Fruit fly (Drosophila melanogaster) whole organism, embryonic: ENCODE measurements around the gene SC35.

ENCODE experiments used
- Bteb2 ChIP-seq: fragments of 200-800 bp; sonication (Bioruptor generic); optimal IDR thresholded peaks from 2 replicates; lab custom pipeline; 2016; ENCODE audit warnings: missing biosample characterization, missing genetic modification characterization
- CG10267 ChIP-seq: fragments of 200-800 bp; sonication (Bioruptor generic); optimal IDR thresholded peaks from 2 replicates; lab custom pipeline; 2018; ENCODE audit warnings: missing biosample characterization, mild to moderate bottlenecking, missing genetic modification characterization, moderate library complexity
- CG10979 ChIP-seq: fragments of 200-800 bp; sonication (Bioruptor generic); optimal IDR thresholded peaks from 2 replicates; lab custom pipeline; 2018; ENCODE audit warnings: missing biosample characterization, mild to moderate bottlenecking, missing genetic modification characterization, moderate library complexity
- CG12236 ChIP-seq: fragments of 200-800 bp; sonication (Bioruptor generic); optimal IDR thresholded peaks from 2 replicates; lab custom pipeline; 2016; ENCODE audit warnings: missing biosample characterization, missing genetic modification characterization
- CG1529 ChIP-seq: fragments of 200-800 bp; sonication (Bioruptor generic); optimal IDR thresholded peaks from 3 replicates; lab custom pipeline; 2018; ENCODE audit warnings: missing biosample characterization, missing genetic modification characterization
- CG1602 ChIP-seq: fragments of 200-800 bp; sonication (Bioruptor generic); optimal IDR thresholded peaks from 3 replicates; lab custom pipeline; 2016; ENCODE audit warnings: missing biosample characterization, missing genetic modification characterization
- CG16779 ChIP-seq: fragments of 200-800 bp; sonication (Bioruptor generic); IDR thresholded peaks from 2 replicates; pipeline ENCODE4 v1.3.6; 2022; ENCODE audit warnings: missing biosample characterization, missing genetic modification characterization
- CG2116 ChIP-seq: fragments of 200-800 bp; sonication (Bioruptor generic); optimal IDR thresholded peaks from 3 replicates; lab custom pipeline; 2018; ENCODE audit warnings: missing biosample characterization, mild to moderate bottlenecking, missing genetic modification characterization
- CG31365 ChIP-seq: fragments of 200-800 bp; sonication (Bioruptor generic); optimal IDR thresholded peaks from 2 replicates; lab custom pipeline; 2018; ENCODE audit warnings: missing biosample characterization, mild to moderate bottlenecking, missing genetic modification characterization
- CG43689 ChIP-seq: fragments of 200-800 bp; sonication (Bioruptor generic); IDR thresholded peaks from 2 replicates; pipeline ENCODE4 v1.3.6; 2022; ENCODE audit warnings: missing biosample characterization, missing genetic modification characterization
- CG4617 ChIP-seq: fragments of 200-800 bp; sonication (Bioruptor generic); optimal IDR thresholded peaks from 3 replicates; lab custom pipeline; 2016; ENCODE audit warnings: missing biosample characterization, missing genetic modification characterization, borderline replicate concordance
- CG4820 ChIP-seq: fragments of 200-800 bp; sonication (Bioruptor generic); optimal IDR thresholded peaks from 3 replicates; lab custom pipeline; 2016; ENCODE audit warnings: missing biosample characterization, missing genetic modification characterization
- CG6175 ChIP-seq: fragments of 200-800 bp; sonication (Bioruptor generic); IDR thresholded peaks from 3 replicates; pipeline ENCODE4 v1.3.6; 2022; ENCODE audit warnings: missing biosample characterization, missing genetic modification characterization
- CG6791 ChIP-seq: fragments of 200-800 bp; sonication (Bioruptor generic); IDR thresholded peaks from 3 replicates; pipeline ENCODE4 v1.3.6; 2022; ENCODE audit warnings: missing biosample characterization, missing genetic modification characterization; ENCODE audit not compliant: partially characterized antibody
- CG8478 ChIP-seq: fragments of >200 bp; optimal IDR thresholded peaks from 2 replicates; lab custom pipeline; 2018
- CG9609 ChIP-seq: fragments of 200-800 bp; sonication (Bioruptor generic); optimal IDR thresholded peaks from 3 replicates; lab custom pipeline; 2016; ENCODE audit warnings: missing biosample characterization, missing genetic modification characterization
- CG9932 ChIP-seq: fragments of 200-800 bp; sonication (Bioruptor generic); IDR thresholded peaks from 2 replicates; pipeline ENCODE4 v1.3.6; 2022; ENCODE audit warnings: missing biosample characterization, missing genetic modification characterization
- Chrac-16 ChIP-seq: fragments of 200-800 bp; sonication (Bioruptor generic); optimal IDR thresholded peaks from 3 replicates; lab custom pipeline; 2016; ENCODE audit warnings: missing biosample characterization, missing genetic modification characterization
- CoRest ChIP-seq: fragments of 200-800 bp; sonication (Bioruptor generic); optimal IDR thresholded peaks from 3 replicates; lab custom pipeline; 2018; ENCODE audit warnings: missing biosample characterization, mild to moderate bottlenecking, missing genetic modification characterization, moderate library complexity
- Dip3 ChIP-seq: fragments of 200-800 bp; sonication (Bioruptor generic); optimal IDR thresholded peaks from 3 replicates; lab custom pipeline; 2016; ENCODE audit warnings: missing biosample characterization, missing genetic modification characterization
- Lim3 ChIP-seq: fragments of 200-800 bp; sonication (Bioruptor generic); IDR thresholded peaks from 2 replicates; pipeline ENCODE4 v1.3.6; 2022; ENCODE audit warnings: missing biosample characterization, missing genetic modification characterization
- Max ChIP-seq: fragments of 200-800 bp; sonication (Bioruptor generic); optimal IDR thresholded peaks from 2 replicates; lab custom pipeline; 2016; ENCODE audit warnings: missing biosample characterization, mild to moderate bottlenecking, missing genetic modification characterization
- Neu2 ChIP-seq: fragments of 200-800 bp; sonication (Bioruptor generic); optimal IDR thresholded peaks from 3 replicates; lab custom pipeline; 2016; ENCODE audit warnings: missing biosample characterization, missing genetic modification characterization, borderline replicate concordance
- Nf-YC ChIP-seq: fragments of 200-800 bp; optimal IDR thresholded peaks from 3 replicates; lab custom pipeline; 2019; ENCODE audit warnings: missing biosample characterization, mild to moderate bottlenecking, missing genetic modification characterization, moderate library complexity
- Pdp1 ChIP-seq, 2 experiments: fragments of 200-800 bp; sonication (Bioruptor generic); optimal IDR thresholded peaks; 3 replicates each; lab custom pipeline; 2016; ENCODE audit warnings: missing biosample characterization in 2 of 2, missing genetic modification characterization in 2 of 2, mild to moderate bottlenecking in 1 of 2, moderate library complexity in 1 of 2
- Ravus ChIP-seq: fragments of 200-800 bp; sonication (Bioruptor generic); IDR thresholded peaks from 2 replicates; pipeline ENCODE4 v1.3.6; 2022; ENCODE audit warnings: missing biosample characterization, missing genetic modification characterization
- Rx ChIP-seq: fragments of 200-800 bp; sonication (Bioruptor generic); IDR thresholded peaks from 2 replicates; pipeline ENCODE4 v1.3.6; 2022; ENCODE audit warnings: missing biosample characterization, missing genetic modification characterization
- Sin3A ChIP-seq: fragments of >200 bp; optimal IDR thresholded peaks from 2 replicates; lab custom pipeline; 2018
- TFAM ChIP-seq: fragments of 200-800 bp; sonication (Bioruptor generic); optimal IDR thresholded peaks from 2 replicates; lab custom pipeline; 2017; ENCODE audit warnings: missing biosample characterization, missing genetic modification characterization, inconsistent platforms
- Xbp1 ChIP-seq: fragments of 200-800 bp; sonication (Bioruptor generic); optimal IDR thresholded peaks from 3 replicates; lab custom pipeline; 2016; ENCODE audit warnings: missing biosample characterization, mild to moderate bottlenecking, missing genetic modification characterization
- Xrp1 ChIP-seq: fragments of 200-800 bp; sonication (Bioruptor generic); IDR thresholded peaks from 2 replicates; pipeline ENCODE4 v1.3.6; 2022; ENCODE audit warnings: missing biosample characterization, missing genetic modification characterization
- ab ChIP-seq: fragments of 200-800 bp; sonication (Bioruptor generic); optimal IDR thresholded peaks from 2 replicates; lab custom pipeline; 2016; ENCODE audit warnings: missing biosample characterization, missing genetic modification characterization
- br ChIP-seq: fragments of >200 bp; optimal IDR thresholded peaks from 2 replicates; lab custom pipeline; 2017
- chinmo ChIP-seq: fragments of 200-800 bp; sonication (Bioruptor generic); IDR thresholded peaks from 4 replicates; pipeline ENCODE4 v1.3.6; 2022; ENCODE audit warnings: missing biosample characterization, missing genetic modification characterization; ENCODE audit not compliant: partially characterized antibody
- chm ChIP-seq: fragments of 200-800 bp; sonication (Bioruptor generic); IDR thresholded peaks from 2 replicates; pipeline ENCODE4 v1.3.6; 2022; ENCODE audit warnings: missing biosample characterization, missing genetic modification characterization
- chn ChIP-seq: fragments of 200-800 bp; sonication (Bioruptor generic); optimal IDR thresholded peaks from 2 replicates; lab custom pipeline; 2016; ENCODE audit warnings: missing biosample characterization, missing genetic modification characterization
- ci ChIP-seq: fragments of 200-800 bp; sonication (Bioruptor generic); IDR thresholded peaks from 3 replicates; pipeline ENCODE4 v1.3.6; 2022; ENCODE audit warnings: missing biosample characterization, missing genetic modification characterization
- disco-r ChIP-seq: fragments of 200-800 bp; sonication (Bioruptor generic); optimal IDR thresholded peaks from 2 replicates; lab custom pipeline; 2016; ENCODE audit warnings: missing biosample characterization, missing genetic modification characterization
- emc ChIP-seq: fragments of 200-800 bp; sonication (Bioruptor generic); optimal IDR thresholded peaks from 2 replicates; lab custom pipeline; 2016; ENCODE audit warnings: missing biosample characterization, missing genetic modification characterization
- eyg ChIP-seq: fragments of 200-800 bp; sonication (Bioruptor generic); optimal IDR thresholded peaks from 3 replicates; lab custom pipeline; 2016; ENCODE audit warnings: missing biosample characterization, missing genetic modification characterization
- insv ChIP-seq, 2 experiments: fragments of 200-800 bp; sonication (Bioruptor generic); optimal IDR thresholded peaks; 3 replicates each; lab custom pipeline; 2016 to 2018; ENCODE audit warnings: missing biosample characterization in 2 of 2, missing genetic modification characterization in 2 of 2
- knrl ChIP-seq: fragments of 200-800 bp; sonication (Bioruptor generic); IDR thresholded peaks from 3 replicates; pipeline ENCODE4 v1.3.6; 2022; ENCODE audit warnings: missing biosample characterization, missing genetic modification characterization; ENCODE audit not compliant: partially characterized antibody
- nmo ChIP-seq: fragments of 200-800 bp; sonication (Bioruptor generic); optimal IDR thresholded peaks from 2 replicates; lab custom pipeline; 2018; ENCODE audit warnings: missing biosample characterization, mild to moderate bottlenecking, missing genetic modification characterization, moderate library complexity
- pan ChIP-seq, 4 experiments: fragments of >200 bp in 3 of 4; fragments of 200-800 bp in 1 of 4; sonication (Bioruptor generic) in 1 of 4; optimal IDR thresholded peaks in 3 of 4; IDR thresholded peaks in 1 of 4; 2 replicates each; pipeline versions ENCODE4 v1.3.6 to Lab custom; 2017 to 2022; ENCODE audit warnings: missing biosample characterization in 2 of 4, missing genetic modification characterization in 2 of 4, mixed read lengths in 1 of 4
- pzg ChIP-seq: fragments of 200-800 bp; sonication (Bioruptor generic); optimal IDR thresholded peaks from 3 replicates; lab custom pipeline; 2018; ENCODE audit warnings: missing biosample characterization, mild to moderate bottlenecking, missing genetic modification characterization, moderate library complexity
- rib ChIP-seq: fragments of 200-800 bp; sonication (Bioruptor generic); IDR thresholded peaks from 2 replicates; pipeline ENCODE4 v1.3.6; 2022; ENCODE audit warnings: missing biosample characterization, missing genetic modification characterization
- schlank ChIP-seq: fragments of 200-800 bp; sonication (Bioruptor generic); optimal IDR thresholded peaks from 2 replicates; lab custom pipeline; 2018; ENCODE audit warnings: missing biosample characterization, mild to moderate bottlenecking, missing genetic modification characterization
- stwl ChIP-seq: fragments of 200-800 bp; sonication (Bioruptor generic); optimal IDR thresholded peaks from 3 replicates; lab custom pipeline; 2018; ENCODE audit warnings: missing biosample characterization, mild to moderate bottlenecking, missing genetic modification characterization, moderate library complexity
- tll ChIP-seq, 2 experiments: fragments of 200-800 bp in 1 of 2; fragments of >200 bp in 1 of 2; sonication (Bioruptor generic) in 1 of 2; optimal IDR thresholded peaks; 2 replicates each; lab custom pipeline; 2017 to 2019; ENCODE audit warnings: missing biosample characterization in 2 of 2, missing genetic modification characterization in 2 of 2, mild to moderate bottlenecking in 1 of 2, moderate library complexity in 1 of 2

SC35 gene

dm6 chr2L:12483866-12484554 lies 49.5 kb upstream of the SC35 start (continued):
- TF ChIP-seq chinmo (GFP tag; lab: Robert Waterston, UW) (peak; percentile 72; the same call in 2 of the 4 replicates), CG1602 (GFP tag; lab: Kevin White, UChicago) (peak; percentile 80), Rx (GFP tag; lab: Robert Waterston, UW) (peak; percentile 73), Nf-YC (tag; lab: Kevin White, UChicago) (peak; percentile 84), pzg (GFP tag; lab: Kevin White, UChicago) (no peak), schlank (tag; lab: Kevin White, UChicago) (peak; percentile 77), chm (peak; percentile 85), disco-r (peak; percentile 78), CoRest (peak; percentile 93), Max (GFP tag; lab: Kevin White, UChicago) (peak; percentile 79), Dip3 (GFP tag; lab: Kevin White, UChicago) (peak; percentile 61), nmo (GFP tag; lab: Kevin White, UChicago) (peak; percentile 92), CG31365 (peak; percentile 76), chn (GFP tag; lab: Kevin White, UChicago) (peak; percentile 84), CG9932 (no peak; the same call in 1 of the 2 replicates), pan (optimal IDR thresholded peaks at IDR 0.05; lab: Kevin White, UChicago) (no peak), pan (GFP tag; optimal IDR thresholded peaks at IDR 0.05 in 1 of 2, IDR thresholded peaks at IDR 0.05 in 1 of 2) (peak in 1 of 2 experiments; percentile 91), emc (GFP tag; lab: Kevin White, UChicago) (peak; percentile 69), CG4820 (GFP tag; lab: Kevin White, UChicago) (peak; percentile 85), CG2116 (GFP tag; lab: Kevin White, UChicago) (peak; percentile 45), CG4617 (GFP tag; lab: Kevin White, UChicago) (peak; percentile 41), eyg (peak; percentile 88), CG8478 (lab: Kevin White, UChicago) (no peak), CG43689 (no peak; the same call in 1 of the 2 replicates), Ravus (GFP tag; lab: Robert Waterston, UW) (peak; percentile 62; the same call in 1 of the 2 replicates), Neu2 (GFP tag; lab: Kevin White, UChicago) (peak; percentile 9), CG10979 (tag; lab: Kevin White, UChicago) (peak; percentile 87), CG9609 (GFP tag; lab: Kevin White, UChicago) (peak; percentile 92), ab (peak; percentile 76), CG10267 (peak; percentile 79), CG12236 (GFP tag; lab: Kevin White, UChicago) (peak; percentile 75), Lim3 (no peak), TFAM (no peak), br (lab: Kevin White, UChicago) (no peak), CG16779 (GFP tag; lab: Robert Waterston, UW) (peak; percentile 72), CG6175 (peak; percentile 74; the same call in 2 of the 3 replicates), Xrp1 (peak; percentile 90), stwl (tag; lab: Kevin White, UChicago) (peak; percentile 24), CG6791 (GFP tag; lab: Robert Waterston, UW) (no peak), tll (GFP tag; optimal IDR thresholded peaks at IDR 0.05; lab: Kevin White, UChicago) (no peak), Bteb2 (GFP tag; lab: Kevin White, UChicago) (peak; percentile 87), Pdp1 (GFP tag; optimal IDR thresholded peaks at IDR 0.05; lab: Kevin White, UChicago) (peak; percentile 84 to 89), insv (GFP tag; optimal IDR thresholded peaks at IDR 0.05; lab: Kevin White, UChicago) (peak in 1 of 2 experiments; percentile 48), knrl (GFP tag; lab: Robert Waterston, UW) (no peak), rib (GFP tag; lab: Robert Waterston, UW) (peak; percentile 74), ci (GFP tag; lab: Robert Waterston, UW) (peak; percentile 92), Chrac-16 (peak; percentile 86), CG1529 (GFP tag; lab: Kevin White, UChicago) (peak; percentile 81), Xbp1 (peak; percentile 91), Sin3A (lab: Kevin White, UChicago) (no peak)
